Worm (Caenorhabditis elegans) whole organism, young adult: Measurements from ENCODE around the gene F40F9.3.

ENCODE experiments used
- B0261.1 ChIP-seq: sonication (generic microtip); optimal IDR thresholded peaks from 2 replicates; lab custom pipeline; 2016; ENCODE audit warnings: mild to moderate bottlenecking, missing genetic modification characterization, moderate library complexity, missing compliant biosample characterization
- B0336.3 ChIP-seq: fragments of 200-800 bp; sonication (Bioruptor generic); IDR thresholded peaks from 2 replicates; pipeline ENCODE4 v1.3.6; 2022; ENCODE audit warnings: missing genetic modification characterization, missing compliant biosample characterization
- C17E4.6 ChIP-seq: fragments of 200-800 bp; sonication (Bioruptor generic); IDR thresholded peaks from 2 replicates; pipeline ENCODE4 v1.3.6; 2022; ENCODE audit warnings: missing genetic modification reagents, missing genetic modification characterization, missing compliant biosample characterization
- D2030.7 ChIP-seq: fragments of 200-800 bp; sonication (Bioruptor generic); IDR thresholded peaks from 2 replicates; pipeline ENCODE4 v1.3.6; 2022; ENCODE audit warnings: missing genetic modification reagents, missing genetic modification characterization, missing compliant biosample characterization
- F22D6.2 ChIP-seq: sonication (generic microtip); optimal IDR thresholded peaks from 2 replicates; lab custom pipeline; 2016; ENCODE audit warnings: mild to moderate bottlenecking, missing genetic modification characterization, missing compliant biosample characterization
- F23B12.7 ChIP-seq: sonication (generic microtip); optimal IDR thresholded peaks from 2 replicates; lab custom pipeline; 2017; ENCODE audit warnings: missing genetic modification characterization, mild to moderate bottlenecking, missing compliant biosample characterization, antibody characterized with exemption, moderate library complexity; ENCODE audit not compliant: insufficient read depth
- K12H6.12 ChIP-seq: fragments of 200-800 bp; sonication (Bioruptor generic); optimal IDR thresholded peaks from 2 replicates; lab custom pipeline; 2018; ENCODE audit warnings: mild to moderate bottlenecking, missing genetic modification characterization, missing compliant biosample characterization
- aptf-2 ChIP-seq: fragments of 200-800 bp; sonication (Bioruptor generic); conservative IDR thresholded peaks from 2 replicates; pipeline ENCODE4 v1.3.6; 2022; ENCODE audit warnings: missing genetic modification reagents, missing genetic modification characterization, missing compliant biosample characterization
- athp-1 ChIP-seq: sonication (generic microtip); optimal IDR thresholded peaks from 2 replicates; lab custom pipeline; 2017; ENCODE audit warnings: mild to moderate bottlenecking, missing genetic modification characterization, missing compliant biosample characterization
- attf-3 ChIP-seq: fragments of 200-800 bp; sonication (Bioruptor generic); conservative IDR thresholded peaks from 2 replicates; pipeline ENCODE4 v1.3.6; 2022; ENCODE audit warnings: missing genetic modification reagents, missing genetic modification characterization, missing compliant biosample characterization
- attf-5 ChIP-seq: fragments of 200-800 bp; sonication (Bioruptor generic); optimal IDR thresholded peaks from 2 replicates; lab custom pipeline; 2018; ENCODE audit warnings: mild to moderate bottlenecking, missing genetic modification characterization, missing compliant biosample characterization
- bed-1 ChIP-seq: fragments of 200-800 bp; sonication (Bioruptor generic); IDR thresholded peaks from 2 replicates; pipeline ENCODE4 v1.3.6; 2022; ENCODE audit warnings: missing genetic modification reagents, missing genetic modification characterization, missing compliant biosample characterization
- bed-2 ChIP-seq: fragments of 200-800 bp; sonication (Bioruptor generic); IDR thresholded peaks from 2 replicates; pipeline ENCODE4 v1.3.6; 2022; ENCODE audit warnings: missing genetic modification reagents, missing genetic modification characterization, missing compliant biosample characterization
- ceh-100 ChIP-seq: fragments of 200-800 bp; sonication (Bioruptor generic); IDR thresholded peaks from 2 replicates; pipeline ENCODE4 v1.3.6; 2022; ENCODE audit warnings: missing genetic modification reagents, missing genetic modification characterization, missing compliant biosample characterization
- ceh-27 ChIP-seq: fragments of 200-800 bp; sonication (Bioruptor generic); optimal IDR thresholded peaks from 2 replicates; lab custom pipeline; 2018; ENCODE audit warnings: mild to moderate bottlenecking, missing genetic modification characterization, moderate library complexity, missing compliant biosample characterization
- ceh-40 ChIP-seq: fragments of 200-800 bp; sonication (Bioruptor generic); IDR thresholded peaks from 2 replicates; pipeline ENCODE4 v1.3.6; 2022; ENCODE audit warnings: missing genetic modification characterization, missing compliant biosample characterization
- ceh-91 ChIP-seq: fragments of 200-800 bp; sonication (Bioruptor generic); IDR thresholded peaks from 2 replicates; pipeline ENCODE4 v1.3.6; 2022; ENCODE audit warnings: missing genetic modification reagents, missing genetic modification characterization, missing compliant biosample characterization
- die-1 ChIP-seq: sonication (generic microtip); optimal IDR thresholded peaks from 2 replicates; lab custom pipeline; 2016; ENCODE audit warnings: missing genotype, mild to moderate bottlenecking, missing genetic modification characterization, missing compliant biosample characterization
- dox-1 ChIP-seq: fragments of 200-800 bp; sonication (Bioruptor generic); IDR thresholded peaks from 2 replicates; pipeline ENCODE4 v1.3.6; 2022; ENCODE audit warnings: missing genetic modification reagents, missing genetic modification characterization, missing compliant biosample characterization
- egl-44 ChIP-seq: fragments of 200-800 bp; sonication (Bioruptor generic); IDR thresholded peaks from 2 replicates; pipeline ENCODE4 v1.3.6; 2022; ENCODE audit warnings: missing genetic modification reagents, missing genetic modification characterization, missing compliant biosample characterization
- egrh-3 ChIP-seq: fragments of 200-800 bp; sonication (Bioruptor generic); IDR thresholded peaks from 2 replicates; pipeline ENCODE4 v1.3.6; 2022; ENCODE audit warnings: missing genetic modification reagents, missing genetic modification characterization, missing compliant biosample characterization
- ekl-4 ChIP-seq: fragments of 200-800 bp; sonication (Bioruptor generic); IDR thresholded peaks from 2 replicates; pipeline ENCODE4 v1.3.6; 2022; ENCODE audit warnings: missing genetic modification reagents, missing genetic modification characterization, missing compliant biosample characterization
- hmg-1.2 ChIP-seq: fragments of 200-800 bp; sonication (Bioruptor generic); IDR thresholded peaks from 2 replicates; pipeline ENCODE4 v1.3.6; 2022; ENCODE audit warnings: missing genetic modification reagents, missing genetic modification characterization, missing compliant biosample characterization
- lin-40 ChIP-seq: sonication (generic microtip); optimal IDR thresholded peaks from 2 replicates; lab custom pipeline; 2016; ENCODE audit warnings: missing genetic modification characterization, mild to moderate bottlenecking, missing compliant biosample characterization, missing genotype, missing genetic modification reagents
- lin-54 ChIP-seq: fragments of 200-800 bp; sonication (Bioruptor generic); optimal IDR thresholded peaks from 2 replicates; lab custom pipeline; 2018; ENCODE audit warnings: mild to moderate bottlenecking, missing genetic modification characterization, missing compliant biosample characterization
- lir-1 ChIP-seq: fragments of 200-800 bp; sonication (Bioruptor generic); conservative IDR thresholded peaks from 2 replicates; pipeline ENCODE4 v1.3.6; 2022; ENCODE audit warnings: missing genetic modification reagents, missing genetic modification characterization, missing compliant biosample characterization
- madf-10 ChIP-seq: sonication (generic microtip); optimal IDR thresholded peaks from 2 replicates; lab custom pipeline; 2016; ENCODE audit warnings: mild to moderate bottlenecking, missing genetic modification characterization, missing compliant biosample characterization
- madf-3 ChIP-seq: fragments of 200-800 bp; sonication (Bioruptor generic); IDR thresholded peaks from 2 replicates; pipeline ENCODE4 v1.3.6; 2022; ENCODE audit warnings: missing genetic modification reagents, missing genetic modification characterization, missing compliant biosample characterization
- mcd-1 ChIP-seq: fragments of 200-800 bp; sonication (Bioruptor generic); IDR thresholded peaks from 2 replicates; pipeline ENCODE4 v1.3.6; 2022; ENCODE audit warnings: missing genetic modification reagents, missing genetic modification characterization, missing compliant biosample characterization
- nhr-179 ChIP-seq: sonication (generic microtip); optimal IDR thresholded peaks from 2 replicates; lab custom pipeline; 2016; ENCODE audit warnings: mild to moderate bottlenecking, missing genetic modification characterization, missing compliant biosample characterization
- nhr-80 ChIP-seq: sonication (generic microtip); optimal IDR thresholded peaks from 2 replicates; lab custom pipeline; 2016; ENCODE audit warnings: missing genetic modification characterization, missing compliant biosample characterization
- nhr-90 ChIP-seq: sonication (generic microtip); optimal IDR thresholded peaks from 2 replicates; lab custom pipeline; 2016; ENCODE audit warnings: missing genotype, mild to moderate bottlenecking, missing genetic modification characterization, missing compliant biosample characterization
- rcor-1 ChIP-seq: fragments of 200-800 bp; sonication (Bioruptor generic); IDR thresholded peaks from 2 replicates; pipeline ENCODE4 v1.3.6; 2022; ENCODE audit warnings: missing genetic modification reagents, missing genetic modification characterization, missing compliant biosample characterization
- repo-1 ChIP-seq: sonication (generic microtip); optimal IDR thresholded peaks from 2 replicates; lab custom pipeline; 2017; ENCODE audit warnings: mild to moderate bottlenecking, missing genetic modification characterization, missing compliant biosample characterization
- sea-2 ChIP-seq: fragments of 200-800 bp; sonication (Bioruptor generic); IDR thresholded peaks from 2 replicates; pipeline ENCODE4 v1.3.6; 2022; ENCODE audit warnings: missing genetic modification characterization, missing compliant biosample characterization
- snpc-1.1 ChIP-seq: sonication (generic microtip); optimal IDR thresholded peaks from 2 replicates; lab custom pipeline; 2017; ENCODE audit warnings: missing genetic modification characterization, mild to moderate bottlenecking, missing compliant biosample characterization, antibody characterized with exemption, moderate library complexity, missing genotype, missing genetic modification reagents; ENCODE audit not compliant: insufficient read depth
- snpc-4 ChIP-seq, 5 experiments: fragments of 150-350 bp in 1 of 5; sonication (generic microtip) in 4 of 5; optimal IDR thresholded peaks; 2 replicates each; lab custom pipeline; 2014 to 2018; ENCODE audit warnings: missing genetic modification characterization in 5 of 5, missing biosample characterization in 3 of 5, antibody characterized with exemption in 2 of 5, mild to moderate bottlenecking in 2 of 5, missing compliant biosample characterization in 2 of 5, missing genotype in 2 of 5, moderate library complexity in 2 of 5, missing genetic modification reagents in 1 of 5
- somi-1 ChIP-seq: fragments of 200-800 bp; sonication (Bioruptor generic); optimal IDR thresholded peaks from 2 replicates; lab custom pipeline; 2018; ENCODE audit warnings: mild to moderate bottlenecking, missing genetic modification characterization, missing compliant biosample characterization
- tbp1 ChIP-seq: fragments of 200-800 bp; sonication (Bioruptor generic); optimal IDR thresholded peaks from 2 replicates; lab custom pipeline; 2018; ENCODE audit warnings: mild to moderate bottlenecking, missing genetic modification characterization, missing compliant biosample characterization
- tlf-1 ChIP-seq: fragments of 200-800 bp; sonication (Bioruptor generic); optimal IDR thresholded peaks from 2 replicates; lab custom pipeline; 2018; ENCODE audit warnings: mild to moderate bottlenecking, missing genetic modification characterization, missing compliant biosample characterization
- ztf-22 ChIP-seq: fragments of 200-800 bp; sonication (Bioruptor generic); optimal IDR thresholded peaks from 2 replicates; lab custom pipeline; 2018; ENCODE audit warnings: mild to moderate bottlenecking, missing genetic modification characterization, moderate library complexity, missing compliant biosample characterization
- ztf-26 ChIP-seq: sonication (generic microtip); optimal IDR thresholded peaks from 2 replicates; lab custom pipeline; 2017; ENCODE audit warnings: missing genetic modification characterization, missing compliant biosample characterization

The F40F9.3 gene

DNA sequence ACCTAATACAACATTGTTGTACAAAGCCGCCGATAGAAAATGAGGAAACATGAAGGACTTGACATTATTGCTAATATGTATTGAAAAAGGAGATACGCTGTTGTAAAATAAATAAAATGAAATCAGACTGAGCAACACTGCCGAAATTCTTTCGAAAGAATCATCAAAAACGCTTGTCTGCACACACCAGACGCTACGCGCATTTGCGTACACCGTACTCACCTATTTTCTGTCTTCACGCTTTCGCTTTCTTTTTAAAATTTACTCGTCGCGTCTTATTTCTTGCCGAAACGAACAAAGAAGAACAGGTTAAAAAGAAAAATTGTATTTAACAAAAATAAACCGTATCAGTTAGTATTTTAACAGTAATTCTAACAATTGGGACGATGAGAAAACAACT is 24.3 kb upstream of the F40F9.3 start (continued):
- no peak for TF ChIP-seq ceh-27 (GFP tag; lab: Kevin White, UChicago)
- no peak for TF ChIP-seq B0336.3 (GFP tag; lab: Robert Waterston, UW)
- TF ChIP-seq die-1 (tag; lab: Kevin White, UChicago) = no peak
- TF ChIP-seq athp-1 (tag; lab: Kevin White, UChicago) = no peak
- TF ChIP-seq D2030.7 (GFP tag; lab: Robert Waterston, UW) = no peak
- TF ChIP-seq bed-1 = no peak
- TF ChIP-seq lir-1 = no peak
- no peak for TF ChIP-seq nhr-90 (tag; lab: Kevin White, UChicago)
- TF ChIP-seq ceh-91 (GFP tag; lab: Robert Waterston, UW) = no peak
- TF ChIP-seq tbp1 (GFP tag; lab: Kevin White, UChicago) = peak; percentile 4
- no peak for TF ChIP-seq ztf-26 (tag; lab: Kevin White, UChicago)
- no peak for TF ChIP-seq B0261.1 (tag; lab: Kevin White, UChicago)
- TF ChIP-seq snpc-1.1 (tag; lab: Kevin White, UChicago) = no peak
- no peak for TF ChIP-seq aptf-2 (GFP tag; lab: Robert Waterston, UW)
- no peak for TF ChIP-seq bed-2
- no peak for TF ChIP-seq nhr-80 (tag; lab: Kevin White, UChicago)
- TF ChIP-seq ceh-40 (GFP tag; lab: Robert Waterston, UW) = no peak
- TF ChIP-seq rcor-1 (GFP tag; lab: Robert Waterston, UW) = no peak
- TF ChIP-seq hmg-1.2 (GFP tag; lab: Robert Waterston, UW) = peak; percentile 41; the same call in 1 of the 2 replicates
- peak; percentile 38 for TF ChIP-seq F23B12.7 (tag; lab: Kevin White, UChicago)
- no peak for TF ChIP-seq egl-44 (GFP tag; lab: Robert Waterston, UW)
- no peak for TF ChIP-seq ekl-4 (GFP tag; lab: Robert Waterston, UW)
- TF ChIP-seq sea-2 = no peak
- no peak for TF ChIP-seq lin-54 (GFP tag; lab: Kevin White, UChicago)
- no peak for TF ChIP-seq madf-3 (GFP tag; lab: Robert Waterston, UW)
- no peak for TF ChIP-seq ceh-100

- TF ChIP-seq tlf-1 (GFP tag; lab: Kevin White, UChicago) (no peak), attf-5 (GFP tag; lab: Kevin White, UChicago) (peak; percentile 33), ceh-27 (GFP tag; lab: Kevin White, UChicago) (peak; percentile 5), nhr-80 (tag; lab: Kevin White, UChicago) (peak; percentile 30), lin-40 (tag; lab: Kevin White, UChicago) (peak; percentile 42), hmg-1.2 (GFP tag; lab: Robert Waterston, UW) (no peak), attf-3 (GFP tag; lab: Robert Waterston, UW) (no peak), egrh-3 (GFP tag; lab: Robert Waterston, UW) (peak; percentile 69), lin-54 (GFP tag; lab: Kevin White, UChicago) (peak; percentile 23), K12H6.12 (tag; lab: Kevin White, UChicago) (peak; percentile 26), ztf-22 (GFP tag; lab: Kevin White, UChicago) (no peak), dox-1 (GFP tag; lab: Robert Waterston, UW) (0 out of 2 replicates have a peak, but pooled peaks have one; percentile 69), F23B12.7 (tag; lab: Kevin White, UChicago) (peak; percentile 17), F22D6.2 (tag; lab: Kevin White, UChicago) (no peak), repo-1 (tag; lab: Kevin White, UChicago) (peak; percentile 23), C17E4.6 (GFP tag; lab: Robert Waterston, UW) (no peak), mcd-1 (peak; percentile 35; the same call in 1 of the 2 replicates), nhr-179 (tag; lab: Kevin White, UChicago) (no peak), somi-1 (GFP tag; lab: Kevin White, UChicago) (peak; percentile 34), snpc-4 (GFP tag; optimal IDR thresholded peaks at IDR 0.05; lab: Kevin White, UChicago) (no peak), snpc-4 (tag; optimal IDR thresholded peaks at IDR 0.05; lab: Kevin White, UChicago) (peak in 1 of 4 experiments; percentile 1), madf-10 (tag; lab: Kevin White, UChicago) (peak; percentile 11)
These were observed 22.9 kb upstream of the F40F9.3 start, which contains the start of gene ztf-9 for ce11 chrV:9692109-9692581. TSS of gene ztf-9 (minus strand) at chrV:9692159.
